Fruit fly (Drosophila melanogaster): ENCODE data around the gene snz.

dm6 chrX:7965761-7966555, 54.1 kb downstream of the snz start:
- TF ChIP-seq Hr39 (GFP tag; optimal IDR thresholded peaks at IDR 0.05): no peak
- no peak for TF ChIP-seq Met (GFP tag; optimal IDR thresholded peaks at IDR 0.05)
- TF ChIP-seq Lpt (GFP tag; optimal IDR thresholded peaks at IDR 0.05): no peak

All from whole organism, prepupa.